Worm (Caenorhabditis elegans) whole organism, young adult: ENCODE data around the gene zig-12.

ENCODE experiments used
- ama-1 ChIP-seq, 3 experiments: fragments of 150-350 bp in 1 of 3; sonication (generic microtip) in 2 of 3; optimal IDR thresholded peaks; 2 replicates each; lab custom pipeline; 2014 to 2018; ENCODE audit warnings: missing biosample characterization in 2 of 3, missing genetic modification characterization in 2 of 3, missing genetic modification reagents in 2 of 3
- egrh-3 ChIP-seq: fragments of 200-800 bp; sonication (Bioruptor generic); IDR thresholded peaks from 2 replicates; pipeline ENCODE4 v1.3.6; 2022; ENCODE audit warnings: missing genetic modification reagents, missing genetic modification characterization, missing compliant biosample characterization

DNA sequence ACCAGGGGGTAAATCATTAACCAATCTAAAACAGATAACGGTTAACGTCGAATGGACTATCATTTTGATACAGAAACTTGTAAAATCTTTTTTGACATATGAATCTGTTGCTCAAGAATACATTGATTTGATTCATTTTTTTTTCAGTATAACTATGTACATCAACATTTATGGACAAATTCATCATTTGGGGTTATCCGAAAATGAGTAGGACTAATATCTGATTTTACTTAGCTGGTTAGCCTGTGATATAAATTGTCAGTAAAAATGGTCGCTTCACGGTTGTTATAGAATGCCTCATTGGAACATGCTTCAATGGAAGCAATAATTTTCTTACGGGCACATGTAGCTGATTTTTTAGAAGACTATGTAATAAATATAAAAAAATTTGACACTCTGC, 33.9 kb downstream of the zig-12 start:
- TF ChIP-seq ama-1 (optimal IDR thresholded peaks at IDR 0.05; lab: Kevin White, UChicago) = no peak
- no peak for TF ChIP-seq ama-1 (GFP tag; optimal IDR thresholded peaks at IDR 0.05; lab: Kevin White, UChicago)
- no peak for TF ChIP-seq egrh-3 (GFP tag; lab: Robert Waterston, UW)
